Comparison of ENCODE assay signal across 1 fruit fly cellular context in the genomic region with DNA sequence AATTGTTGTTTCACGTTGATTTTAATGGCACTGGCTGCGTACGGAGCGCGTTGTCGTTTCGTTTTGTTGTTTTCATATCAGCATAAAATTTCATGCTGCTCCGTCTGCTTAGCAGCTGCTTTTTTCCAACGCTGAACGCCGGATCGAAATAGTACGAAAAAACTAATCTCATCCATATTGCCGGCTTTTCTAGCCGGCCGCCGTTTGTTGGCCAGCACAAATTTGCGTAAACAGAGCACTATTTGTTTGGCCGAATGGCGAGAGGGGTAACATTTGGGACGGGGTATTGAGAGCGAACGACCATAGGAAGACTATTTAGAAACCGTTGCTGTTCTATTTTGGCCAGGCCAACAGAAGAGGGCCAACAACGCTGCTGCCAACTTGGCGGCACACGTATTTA.
TF ChIP-seq lines count a peak whose summit lies in the region.

No protein-coding gene starts in this region.

TF ChIP-seq in whole organism, embryonic, 481 proteins besides CTCF, POLR2A, EP300 and RAD21 (continued from another document and continues in another):
- TF ChIP-seq slbo (GFP tag; IDR thresholded peaks at IDR 0.05; lab: Robert Waterston, UW) (no peak), kay (GFP tag; optimal IDR thresholded peaks at IDR 0.05; lab: Kevin White, UChicago) (no peak), CG11696 (GFP tag; IDR thresholded peaks at IDR 0.05; lab: Robert Waterston, UW) (peak; percentile 18; the same call in 1 of the 2 replicates), CG15073 (GFP tag; optimal IDR thresholded peaks at IDR 0.05; lab: Kevin White, UChicago) (no peak), Meics (GFP tag; optimal IDR thresholded peaks at IDR 0.05; lab: Kevin White, UChicago) (peak; percentile 10), lbe (GFP tag; optimal IDR thresholded peaks at IDR 0.05; lab: Kevin White, UChicago) (no peak), CG34376 (GFP tag; optimal IDR thresholded peaks at IDR 0.05; lab: Kevin White, UChicago) (peak; percentile 64), vnd (GFP tag; IDR thresholded peaks at IDR 0.05; lab: Robert Waterston, UW; ENCODE audit: partially characterized antibody) (no peak), sc (optimal IDR thresholded peaks at IDR 0.05; lab: Kevin White, UChicago) (no peak), sc (GFP tag; optimal IDR thresholded peaks at IDR 0.05; lab: Kevin White, UChicago) (no peak), ci (GFP tag; IDR thresholded peaks at IDR 0.05; lab: Robert Waterston, UW) (no peak), CG43689 (GFP tag; IDR thresholded peaks at IDR 0.05; lab: Robert Waterston, UW) (no peak), fu2 (GFP tag; optimal IDR thresholded peaks at IDR 0.05; lab: Kevin White, UChicago) (no peak), jing (GFP tag; optimal IDR thresholded peaks at IDR 0.05; lab: Kevin White, UChicago) (no peak), CG17385 (GFP tag; optimal IDR thresholded peaks at IDR 0.05; lab: Kevin White, UChicago) (peak; percentile 5), dan (GFP tag; IDR thresholded peaks at IDR 0.05; lab: Robert Waterston, UW) (no peak), so (GFP tag; IDR thresholded peaks at IDR 0.05; lab: Robert Waterston, UW) (peak; percentile 62; the same call in 1 of the 3 replicates), Ets97D (GFP tag; optimal IDR thresholded peaks at IDR 0.05; lab: Kevin White, UChicago) (no peak), ato (GFP tag; IDR thresholded peaks at IDR 0.05; lab: Robert Waterston, UW; ENCODE audit: partially characterized antibody) (no peak), CG17802 (tag; optimal IDR thresholded peaks at IDR 0.05; lab: Kevin White, UChicago) (no peak), dimm (GFP tag; IDR thresholded peaks at IDR 0.05; lab: Robert Waterston, UW) (no peak), CG13894 (tag; optimal IDR thresholded peaks at IDR 0.05; lab: Kevin White, UChicago) (peak; percentile 39), CG6683 (GFP tag; optimal IDR thresholded peaks at IDR 0.05; lab: Kevin White, UChicago) (no peak), prd (optimal IDR thresholded peaks at IDR 0.05; lab: Kevin White, UChicago) (no peak), prd (GFP tag; IDR thresholded peaks at IDR 0.05; lab: Robert Waterston, UW) (no peak), Sry-β (GFP tag; optimal IDR thresholded peaks at IDR 0.05; lab: Kevin White, UChicago) (no peak), wdn (GFP tag; IDR thresholded peaks at IDR 0.05; lab: Robert Waterston, UW) (no peak), ttk (GFP tag; IDR thresholded peaks at IDR 0.05; lab: Robert Waterston, UW) (no peak), sd (tag; optimal IDR thresholded peaks at IDR 0.05; lab: Kevin White, UChicago) (peak; percentile 87), caup (GFP tag; optimal IDR thresholded peaks at IDR 0.05; lab: Kevin White, UChicago; ENCODE audit: severe bottlenecking) (peak; percentile 13), dysf (GFP tag; IDR thresholded peaks at IDR 0.05; lab: Robert Waterston, UW) (peak; percentile 33; the same call in 1 of the 3 replicates), CG16863 (GFP tag; optimal IDR thresholded peaks at IDR 0.05; lab: Kevin White, UChicago) (no peak), Eip74EF (GFP tag; optimal IDR thresholded peaks at IDR 0.05; lab: Kevin White, UChicago) (peak in 1 of 2 experiments; percentile 77), Hmr (GFP tag; optimal IDR thresholded peaks at IDR 0.05; lab: Kevin White, UChicago) (peak; percentile 35), p53 (GFP tag; optimal IDR thresholded peaks at IDR 0.05; lab: Kevin White, UChicago) (no peak), ems (GFP tag; optimal IDR thresholded peaks at IDR 0.05; lab: Kevin White, UChicago) (no peak), crp (GFP tag; optimal IDR thresholded peaks at IDR 0.05; lab: Kevin White, UChicago) (no peak), ac (GFP tag; optimal IDR thresholded peaks at IDR 0.05; lab: Kevin White, UChicago) (no peak), CG14667 (GFP tag; IDR thresholded peaks at IDR 0.05; lab: Robert Waterston, UW) (no peak), CG2889 (GFP tag; IDR thresholded peaks at IDR 0.05; lab: Robert Waterston, UW) (no peak), zfh2 (GFP tag; optimal IDR thresholded peaks at IDR 0.05; lab: Kevin White, UChicago) (no peak), nom (GFP tag; optimal IDR thresholded peaks at IDR 0.05; lab: Kevin White, UChicago) (no peak), chif (GFP tag; optimal IDR thresholded peaks at IDR 0.05; lab: Kevin White, UChicago) (no peak), CG15696 (tag; optimal IDR thresholded peaks at IDR 0.05; lab: Kevin White, UChicago) (no peak), Aef1 (GFP tag; IDR thresholded peaks at IDR 0.05; lab: Robert Waterston, UW) (no peak), CG11723 (GFP tag; optimal IDR thresholded peaks at IDR 0.05; lab: Kevin White, UChicago) (no peak), D19A (tag; optimal IDR thresholded peaks at IDR 0.05; lab: Kevin White, UChicago) (no peak), chinmo (GFP tag; IDR thresholded peaks at IDR 0.05; lab: Robert Waterston, UW; ENCODE audit: partially characterized antibody) (peak; percentile 95), cato (GFP tag; optimal IDR thresholded peaks at IDR 0.05; lab: Kevin White, UChicago; ENCODE audit: borderline replicate concordance) (no peak), CG3281 (GFP tag; optimal IDR thresholded peaks at IDR 0.05; lab: Kevin White, UChicago) (no peak), odd (GFP tag; optimal IDR thresholded peaks at IDR 0.05; lab: Kevin White, UChicago) (no peak), lola (GFP tag; optimal IDR thresholded peaks at IDR 0.05; lab: Kevin White, UChicago) (no peak), lilli (GFP tag; optimal IDR thresholded peaks at IDR 0.05; lab: Kevin White, UChicago) (no peak), peb (GFP tag; IDR thresholded peaks at IDR 0.05; lab: Robert Waterston, UW) (no peak), gem (tag; optimal IDR thresholded peaks at IDR 0.05; lab: Kevin White, UChicago) (no peak), rib (GFP tag; IDR thresholded peaks at IDR 0.05; lab: Robert Waterston, UW) (peak; percentile 90), repo (GFP tag; optimal IDR thresholded peaks at IDR 0.05; lab: Kevin White, UChicago) (no peak), usp (GFP tag; optimal IDR thresholded peaks at IDR 0.05; lab: Kevin White, UChicago) (no peak), Max (GFP tag; optimal IDR thresholded peaks at IDR 0.05; lab: Kevin White, UChicago) (no peak), gsb (GFP tag; IDR thresholded peaks at IDR 0.05; lab: Robert Waterston, UW) (no peak), CG31441 (GFP tag; IDR thresholded peaks at IDR 0.05; lab: Robert Waterston, UW) (no peak), stc (GFP tag; IDR thresholded peaks at IDR 0.05; lab: Robert Waterston, UW) (0 out of 2 replicates have a peak, but pooled peaks have one; percentile 37), CG17612 (GFP tag; IDR thresholded peaks at IDR 0.05; lab: Robert Waterston, UW) (no peak), CG2712 (tag; optimal IDR thresholded peaks at IDR 0.05; lab: Kevin White, UChicago) (no peak), CG1024 (GFP tag; IDR thresholded peaks at IDR 0.05; lab: Robert Waterston, UW) (no peak), Dfd (GFP tag; optimal IDR thresholded peaks at IDR 0.05; lab: Kevin White, UChicago) (no peak), oc (tag; optimal IDR thresholded peaks at IDR 0.05; lab: Kevin White, UChicago) (peak; percentile 73), CG4328 (GFP tag; optimal IDR thresholded peaks at IDR 0.05; lab: Kevin White, UChicago) (peak; percentile 18), Side (GFP tag; optimal IDR thresholded peaks at IDR 0.05; lab: Kevin White, UChicago) (no peak), CG6765 (GFP tag; optimal IDR thresholded peaks at IDR 0.05; lab: Kevin White, UChicago) (no peak), da (GFP tag; optimal IDR thresholded peaks at IDR 0.05; lab: Kevin White, UChicago) (no peak), en (GFP tag; optimal IDR thresholded peaks at IDR 0.05; lab: Kevin White, UChicago) (no peak), tna (GFP tag; IDR thresholded peaks at IDR 0.05; lab: Robert Waterston, UW; ENCODE audit: partially characterized antibody) (0 out of 2 replicates have a peak, but pooled peaks have one; percentile 26), CG4282 (GFP tag; optimal IDR thresholded peaks at IDR 0.05; lab: Kevin White, UChicago) (no peak), B-H2 (GFP tag; optimal IDR thresholded peaks at IDR 0.05; lab: Kevin White, UChicago) (peak; percentile 66), zfh1 (GFP tag; IDR thresholded peaks at IDR 0.05; lab: Robert Waterston, UW) (no peak), CG7556 (GFP tag; optimal IDR thresholded peaks at IDR 0.05; lab: Kevin White, UChicago) (no peak), CG11085 (GFP tag; IDR thresholded peaks at IDR 0.05; lab: Robert Waterston, UW) (no peak), Pdp1 (GFP tag; optimal IDR thresholded peaks at IDR 0.05; lab: Kevin White, UChicago) (peak in 1 of 2 experiments; percentile 36), NC2α (GFP tag; optimal IDR thresholded peaks at IDR 0.05; lab: Kevin White, UChicago) (no peak), trh (GFP tag; optimal IDR thresholded peaks at IDR 0.05; lab: Kevin White, UChicago) (no peak), CG7786 (GFP tag; optimal IDR thresholded peaks at IDR 0.05; lab: Kevin White, UChicago) (no peak), br (optimal IDR thresholded peaks at IDR 0.05; lab: Kevin White, UChicago) (no peak), CG8388 (GFP tag; optimal IDR thresholded peaks at IDR 0.05; lab: Kevin White, UChicago) (no peak), CG3838 (GFP tag; optimal IDR thresholded peaks at IDR 0.05; lab: Kevin White, UChicago) (no peak), sr (GFP tag; IDR thresholded peaks at IDR 0.05; lab: Robert Waterston, UW) (no peak), CG6175 (GFP tag; IDR thresholded peaks at IDR 0.05; lab: Robert Waterston, UW) (no peak), CG15011 (GFP tag; optimal IDR thresholded peaks at IDR 0.05; lab: Kevin White, UChicago) (no peak), CG16779 (GFP tag; IDR thresholded peaks at IDR 0.05; lab: Robert Waterston, UW) (no peak), CG2678 (tag; optimal IDR thresholded peaks at IDR 0.05; lab: Kevin White, UChicago) (peak; percentile 32), Hr3 (GFP tag; optimal IDR thresholded peaks at IDR 0.05; lab: Kevin White, UChicago) (no peak), D19B (GFP tag; optimal IDR thresholded peaks at IDR 0.05; lab: Kevin White, UChicago) (no peak), luna (GFP tag; optimal IDR thresholded peaks at IDR 0.05; lab: Kevin White, UChicago) (no peak), CG1602 (GFP tag; optimal IDR thresholded peaks at IDR 0.05; lab: Kevin White, UChicago) (no peak), Mad (GFP tag; optimal IDR thresholded peaks at IDR 0.05; lab: Kevin White, UChicago) (no peak), NfI (GFP tag; optimal IDR thresholded peaks at IDR 0.05; lab: Kevin White, UChicago) (peak; percentile 33), CG1647 (GFP tag; optimal IDR thresholded peaks at IDR 0.05; lab: Kevin White, UChicago) (no peak), gt (GFP tag; IDR thresholded peaks at IDR 0.05; lab: Robert Waterston, UW) (no peak), z (GFP tag; IDR thresholded peaks at IDR 0.05; lab: Robert Waterston, UW) (no peak), wek (GFP tag; optimal IDR thresholded peaks at IDR 0.05; lab: Kevin White, UChicago) (no peak), tio (GFP tag; optimal IDR thresholded peaks at IDR 0.05; lab: Kevin White, UChicago) (no peak), CG2202 (tag; optimal IDR thresholded peaks at IDR 0.05; lab: Kevin White, UChicago) (no peak), CG6654 (GFP tag; optimal IDR thresholded peaks at IDR 0.05; lab: Kevin White, UChicago) (no peak), fd3F (GFP tag; optimal IDR thresholded peaks at IDR 0.05; lab: Kevin White, UChicago) (peak; percentile 6), pan (optimal IDR thresholded peaks at IDR 0.05; lab: Kevin White, UChicago) (no peak), pan (GFP tag; optimal IDR thresholded peaks at IDR 0.05 in 1 of 2, IDR thresholded peaks at IDR 0.05 in 1 of 2) (peak in 1 of 2 experiments; percentile 55), CG9609 (GFP tag; optimal IDR thresholded peaks at IDR 0.05; lab: Kevin White, UChicago) (no peak), nerfin-2 (GFP tag; IDR thresholded peaks at IDR 0.05; lab: Robert Waterston, UW; ENCODE audit: partially characterized antibody) (no peak), CG6813 (GFP tag; optimal IDR thresholded peaks at IDR 0.05; lab: Kevin White, UChicago) (no peak), CG10209 (GFP tag; optimal IDR thresholded peaks at IDR 0.05; lab: Kevin White, UChicago) (peak; percentile 19), Ptx1 (GFP tag; IDR thresholded peaks at IDR 0.05; lab: Robert Waterston, UW) (no peak), Oli (tag; optimal IDR thresholded peaks at IDR 0.05; lab: Kevin White, UChicago) (no peak), CG10979 (tag; optimal IDR thresholded peaks at IDR 0.05; lab: Kevin White, UChicago) (no peak), CG8089 (GFP tag; optimal IDR thresholded peaks at IDR 0.05; lab: Kevin White, UChicago) (no peak), CG14860 (GFP tag; IDR thresholded peaks at IDR 0.05; lab: Robert Waterston, UW; ENCODE audit: partially characterized antibody) (no peak), sens-2 (GFP tag; IDR thresholded peaks at IDR 0.05; lab: Robert Waterston, UW) (no peak), CG12299 (tag; optimal IDR thresholded peaks at IDR 0.05; lab: Kevin White, UChicago) (no peak), CG17829 (tag; optimal IDR thresholded peaks at IDR 0.05; lab: Kevin White, UChicago) (no peak), CG13296 (GFP tag; optimal IDR thresholded peaks at IDR 0.05; lab: Kevin White, UChicago) (peak; percentile 69), Rfx (GFP tag; IDR thresholded peaks at IDR 0.05; lab: Robert Waterston, UW) (peak; percentile 33; the same call in 1 of the 2 replicates), Xbp1 (GFP tag; optimal IDR thresholded peaks at IDR 0.05; lab: Kevin White, UChicago) (no peak), Elba2 (GFP tag; optimal IDR thresholded peaks at IDR 0.05; lab: Kevin White, UChicago) (no peak), CG6791 (GFP tag; IDR thresholded peaks at IDR 0.05; lab: Robert Waterston, UW; ENCODE audit: partially characterized antibody) (0 out of 3 replicates have a peak, but pooled peaks have one; percentile 27), CG15514 (GFP tag; optimal IDR thresholded peaks at IDR 0.05; lab: Kevin White, UChicago) (peak; percentile 49), Bdp1 (GFP tag; optimal IDR thresholded peaks at IDR 0.05; lab: Kevin White, UChicago) (no peak), cas (GFP tag; IDR thresholded peaks at IDR 0.05; lab: Robert Waterston, UW) (no peak), CG4404 (GFP tag; IDR thresholded peaks at IDR 0.05; lab: Robert Waterston, UW) (no peak), Poxn (GFP tag; IDR thresholded peaks at IDR 0.05; lab: Robert Waterston, UW) (no peak), CG6254 (GFP tag; optimal IDR thresholded peaks at IDR 0.05; lab: Kevin White, UChicago) (no peak), Adf1 (GFP tag; IDR thresholded peaks at IDR 0.05; lab: Robert Waterston, UW) (peak; percentile 62), PHDP (tag; optimal IDR thresholded peaks at IDR 0.05; lab: Kevin White, UChicago) (no peak), CG10366 (GFP tag; IDR thresholded peaks at IDR 0.05; lab: Robert Waterston, UW) (no peak)
